Fruit fly (Drosophila melanogaster) whole organism, wandering third instar larva: ENCODE data around the gene kdn.
A peak's percentile ranks its signal among the peaks of the same experiment; 100 is the strongest.

Source experiments
- Abd-B ChIP-seq: fragments of >200 bp; optimal IDR thresholded peaks from 2 replicates; lab custom pipeline; 2017; ENCODE audit warnings: missing biosample characterization, missing genetic modification characterization
- CG9705 ChIP-seq: fragments of 200-800 bp; sonication (Bioruptor generic); optimal IDR thresholded peaks from 2 replicates; lab custom pipeline; 2018; ENCODE audit warnings: missing biosample characterization, mild to moderate bottlenecking, missing genetic modification characterization
- CrebA ChIP-seq: fragments of 200-800 bp; sonication (Bioruptor generic); optimal IDR thresholded peaks from 2 replicates; lab custom pipeline; 2016; ENCODE audit warnings: missing biosample characterization, mild to moderate bottlenecking, missing genetic modification characterization, borderline replicate concordance
- Dfd ChIP-seq: fragments of >200 bp; optimal IDR thresholded peaks from 2 replicates; lab custom pipeline; 2017; ENCODE audit warnings: missing biosample characterization, missing genetic modification characterization
- Dif ChIP-seq: fragments of 200-275, 200-300 bp; sonication (Bioruptor generic); optimal IDR thresholded peaks from 2 replicates; lab custom pipeline; 2018; ENCODE audit warnings: missing biosample characterization, missing genetic modification characterization; ENCODE audit not compliant: partially characterized antibody
- GATAd ChIP-seq: sonication (Bioruptor generic); optimal IDR thresholded peaks from 2 replicates; lab custom pipeline; 2016; ENCODE audit warnings: missing biosample characterization, missing genetic modification characterization
- HLH106 ChIP-seq: fragments of 200-800 bp; optimal IDR thresholded peaks from 3 replicates; lab custom pipeline; 2019; ENCODE audit warnings: missing biosample characterization, mild to moderate bottlenecking, missing genetic modification characterization, moderate library complexity
- Hnf4 ChIP-seq: fragments of 200-800 bp; sonication (Bioruptor generic); optimal IDR thresholded peaks from 2 replicates; lab custom pipeline; 2016; ENCODE audit warnings: missing biosample characterization, mild to moderate bottlenecking, missing genetic modification characterization
- Hr78 ChIP-seq: fragments of >200 bp; optimal IDR thresholded peaks from 2 replicates; lab custom pipeline; 2017; ENCODE audit warnings: missing biosample characterization, missing genetic modification characterization
- Hr83 ChIP-seq: fragments of 200-300 bp; sonication (Bioruptor generic); optimal IDR thresholded peaks from 2 replicates; lab custom pipeline; 2016; ENCODE audit warnings: missing biosample characterization, mild to moderate bottlenecking, missing genetic modification characterization, moderate library complexity; ENCODE audit not compliant: poor library complexity, severe bottlenecking
- Mio ChIP-seq: sonication (Bioruptor generic); optimal IDR thresholded peaks from 2 replicates; lab custom pipeline; 2016; ENCODE audit warnings: missing biosample characterization, missing genetic modification characterization
- Myc ChIP-seq: fragments of >200 bp; optimal IDR thresholded peaks from 2 replicates; lab custom pipeline; 2017
- N ChIP-seq: fragments of >200 bp; optimal IDR thresholded peaks from 2 replicates; lab custom pipeline; 2018; ENCODE audit warnings: missing biosample characterization, missing external identifiers, missing genetic modification characterization
- OdsH ChIP-seq: fragments of 200-800 bp; sonication (Bioruptor generic); optimal IDR thresholded peaks from 2 replicates; lab custom pipeline; 2016; ENCODE audit warnings: missing biosample characterization, mild to moderate bottlenecking, missing genetic modification characterization
- Rel ChIP-seq, 2 experiments: fragments of 200-800 bp; sonication (Bioruptor generic) in 1 of 2; optimal IDR thresholded peaks; 2 replicates in 1 of 2; 3 replicates in 1 of 2; lab custom pipeline; 2016 to 2019; ENCODE audit warnings: mild to moderate bottlenecking in 2 of 2, missing biosample characterization in 2 of 2, missing genetic modification characterization in 2 of 2, moderate library complexity in 1 of 2
- Sp1 ChIP-seq: fragments of 200-800 bp; sonication (Bioruptor generic); optimal IDR thresholded peaks from 3 replicates; lab custom pipeline; 2019; ENCODE audit warnings: missing biosample characterization, mild to moderate bottlenecking, missing genetic modification characterization, moderate library complexity
- Vsx2 ChIP-seq: fragments of 200-300, 225-300 bp; sonication (Bioruptor generic); optimal IDR thresholded peaks from 2 replicates; lab custom pipeline; 2018; ENCODE audit warnings: missing biosample characterization, missing genetic modification characterization; ENCODE audit not compliant: partially characterized antibody
- br ChIP-seq: fragments of 200-800 bp; sonication (Bioruptor generic); optimal IDR thresholded peaks from 2 replicates; lab custom pipeline; 2016; ENCODE audit warnings: missing biosample characterization, missing genetic modification characterization
- brk ChIP-seq: fragments of 200-800 bp; sonication (Bioruptor generic); optimal IDR thresholded peaks from 2 replicates; lab custom pipeline; 2016; ENCODE audit warnings: missing biosample characterization, mild to moderate bottlenecking, missing genetic modification characterization
- dl ChIP-seq, 2 experiments: fragments of 175-275, 200-275 bp in 1 of 2; fragments of 200-275 bp in 1 of 2; sonication (Bioruptor generic); optimal IDR thresholded peaks; lab custom pipeline; 2018; ENCODE audit warnings: mild to moderate bottlenecking in 2 of 2, missing biosample characterization in 2 of 2, missing genetic modification characterization in 2 of 2, moderate library complexity in 2 of 2; ENCODE audit not compliant: partially characterized antibody in 2 of 2, insufficient read depth in 1 of 2
- dmrt93B ChIP-seq: fragments of 200-800 bp; sonication (Bioruptor generic); optimal IDR thresholded peaks from 2 replicates; lab custom pipeline; 2018; ENCODE audit warnings: missing biosample characterization, mild to moderate bottlenecking, missing genetic modification characterization
- dsf ChIP-seq: sonication (Bioruptor generic); optimal IDR thresholded peaks from 2 replicates; lab custom pipeline; 2016; ENCODE audit warnings: missing biosample characterization, missing genetic modification characterization, borderline replicate concordance
- ey ChIP-seq: fragments of 200-800 bp; sonication (Bioruptor generic); optimal IDR thresholded peaks from 2 replicates; lab custom pipeline; 2016; ENCODE audit warnings: missing biosample characterization, missing genetic modification characterization
- foxo ChIP-seq, 2 experiments: fragments of 200-800 bp; sonication (Bioruptor generic); optimal IDR thresholded peaks; 2 replicates in 1 of 2; 3 replicates in 1 of 2; lab custom pipeline; 2016 to 2017; ENCODE audit warnings: missing biosample characterization in 2 of 2, missing genetic modification characterization in 2 of 2
- fru ChIP-seq: fragments of 200-800 bp; sonication (Bioruptor generic); optimal IDR thresholded peaks from 3 replicates; lab custom pipeline; 2016; ENCODE audit warnings: missing biosample characterization, mild to moderate bottlenecking, missing genetic modification characterization
- h ChIP-seq: fragments of 200-800 bp; sonication (Bioruptor generic); optimal IDR thresholded peaks from 3 replicates; lab custom pipeline; 2016; ENCODE audit warnings: missing biosample characterization, mild to moderate bottlenecking, missing genetic modification characterization
- jim ChIP-seq: fragments of 175-275, 200-325 bp; sonication (Bioruptor generic); optimal IDR thresholded peaks from 2 replicates; lab custom pipeline; 2016; ENCODE audit warnings: missing biosample characterization, mild to moderate bottlenecking, missing genetic modification characterization
- lola ChIP-seq: fragments of >200 bp; optimal IDR thresholded peaks from 2 replicates; lab custom pipeline; 2017; ENCODE audit warnings: missing biosample characterization, missing genetic modification characterization
- pan ChIP-seq: fragments of >200 bp; optimal IDR thresholded peaks from 2 replicates; lab custom pipeline; 2017
- psq ChIP-seq: fragments of 200-800 bp; sonication (Bioruptor generic); optimal IDR thresholded peaks from 3 replicates; lab custom pipeline; 2017; ENCODE audit warnings: missing biosample characterization, mild to moderate bottlenecking, missing genetic modification characterization, moderate library complexity
- rgr ChIP-seq: fragments of 200-800 bp; sonication (Bioruptor generic); optimal IDR thresholded peaks from 3 replicates; lab custom pipeline; 2016; ENCODE audit warnings: missing biosample characterization, mild to moderate bottlenecking, missing genetic modification characterization
- sage ChIP-seq: fragments of 200-800 bp; sonication (Bioruptor generic); optimal IDR thresholded peaks from 2 replicates; lab custom pipeline; 2016; ENCODE audit warnings: missing biosample characterization, mild to moderate bottlenecking, missing genetic modification characterization
- sv ChIP-seq: fragments of 200-800 bp; sonication (Bioruptor generic); optimal IDR thresholded peaks from 3 replicates; lab custom pipeline; 2016; ENCODE audit warnings: missing biosample characterization, missing genetic modification characterization
- tai ChIP-seq: sonication (Bioruptor generic); optimal IDR thresholded peaks from 2 replicates; lab custom pipeline; 2016; ENCODE audit warnings: missing biosample characterization, missing genetic modification characterization
- usp ChIP-seq: fragments of >200 bp; optimal IDR thresholded peaks from 2 replicates; lab custom pipeline; 2017; ENCODE audit warnings: missing biosample characterization, missing genetic modification characterization
- woc ChIP-seq: sonication (Bioruptor generic); optimal IDR thresholded peaks from 2 replicates; lab custom pipeline; 2016; ENCODE audit warnings: missing biosample characterization, mild to moderate bottlenecking, missing genetic modification characterization

kdn gene

DNA sequence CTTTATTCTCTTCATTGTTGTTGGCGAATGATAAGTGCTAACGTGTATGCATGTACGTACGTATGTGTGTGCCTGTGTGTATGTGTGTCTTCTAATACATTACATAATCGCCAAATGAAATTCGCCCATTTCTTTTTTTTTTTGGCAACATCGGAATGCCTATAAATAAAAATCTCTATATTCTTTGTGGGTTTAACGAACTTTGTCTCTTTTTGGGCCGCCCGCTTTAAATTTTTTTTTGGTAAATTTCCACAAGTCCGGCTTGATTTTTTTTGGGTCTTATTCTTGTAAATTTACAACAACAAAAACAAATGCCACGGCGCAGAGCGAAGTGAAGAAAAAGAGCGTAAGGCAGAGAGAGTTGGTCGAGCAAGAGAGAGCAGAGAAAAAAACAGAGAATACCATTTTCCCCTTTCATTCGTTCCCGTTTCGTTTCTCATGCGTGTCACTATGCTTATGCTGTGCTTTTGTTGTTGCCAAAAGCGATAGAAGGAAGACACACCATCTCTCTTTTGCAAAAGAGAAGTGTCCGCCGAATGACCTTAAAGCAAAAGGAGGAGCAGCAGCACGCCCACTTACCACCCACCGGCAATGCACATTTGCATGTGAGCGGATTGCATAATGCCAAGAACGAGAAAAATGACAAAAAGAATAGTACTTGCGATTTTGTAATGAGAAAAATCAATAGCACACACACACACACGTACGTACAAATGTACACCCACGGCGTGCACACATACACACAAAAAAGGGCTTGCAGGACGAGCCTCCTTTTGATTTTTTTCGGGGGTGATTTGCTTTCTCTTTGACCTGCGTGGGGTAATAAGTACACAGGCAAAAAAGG is 2.6 kb downstream of the kdn start:
- no peak for TF ChIP-seq sv (GFP tag; lab: Kevin White, UChicago)
- no peak for TF ChIP-seq rgr (GFP tag; lab: Kevin White, UChicago)
- TF ChIP-seq woc (GFP tag; lab: Kevin White, UChicago), result no peak
- no peak for TF ChIP-seq br (GFP tag; lab: Kevin White, UChicago)
- TF ChIP-seq tai (GFP tag; lab: Kevin White, UChicago), result peak; percentile 10
- TF ChIP-seq Dif (GFP tag; lab: Kevin White, UChicago), result peak; percentile 43
- TF ChIP-seq OdsH (GFP tag; lab: Kevin White, UChicago), result no peak
- no peak for TF ChIP-seq GATAd (GFP tag; lab: Kevin White, UChicago)
- peak; percentile 24 for TF ChIP-seq sage (GFP tag; lab: Kevin White, UChicago)
- TF ChIP-seq HLH106, result no peak
- TF ChIP-seq Rel (GFP tag; optimal IDR thresholded peaks at IDR 0.05; lab: Kevin White, UChicago), result no peak
- no peak for TF ChIP-seq Rel (tag; optimal IDR thresholded peaks at IDR 0.05; lab: Kevin White, UChicago)
- TF ChIP-seq psq (GFP tag; lab: Kevin White, UChicago), result no peak
- no peak for TF ChIP-seq N
- TF ChIP-seq Hnf4 (GFP tag; lab: Kevin White, UChicago), result no peak
- TF ChIP-seq Vsx2 (GFP tag; lab: Kevin White, UChicago), result no peak
- no peak for TF ChIP-seq Sp1 (GFP tag; lab: Kevin White, UChicago)
- no peak for TF ChIP-seq dsf
- no peak for TF ChIP-seq Mio (GFP tag; lab: Kevin White, UChicago)
- no peak for TF ChIP-seq h (GFP tag; lab: Kevin White, UChicago)
- TF ChIP-seq Myc (lab: Kevin White, UChicago), result no peak
- no peak for TF ChIP-seq Abd-B
- TF ChIP-seq Dfd (GFP tag; lab: Kevin White, UChicago), result no peak
- TF ChIP-seq foxo (GFP tag; optimal IDR thresholded peaks at IDR 0.05; lab: Kevin White, UChicago), result no peak
- TF ChIP-seq Hr78 (GFP tag; lab: Kevin White, UChicago), result no peak
- no peak for TF ChIP-seq pan (lab: Kevin White, UChicago)
- TF ChIP-seq dl (GFP tag; optimal IDR thresholded peaks at IDR 0.05; lab: Kevin White, UChicago; ENCODE audit: insufficient read depth in 1 of 2, partially characterized antibody in 2 of 2), result peak in 1 of 2 experiments; percentile 49
- no peak for TF ChIP-seq jim (GFP tag; lab: Kevin White, UChicago)
- TF ChIP-seq lola, result no peak
- TF ChIP-seq CG9705 (GFP tag; lab: Kevin White, UChicago), result no peak
- no peak for TF ChIP-seq usp (GFP tag; lab: Kevin White, UChicago)

DNA sequence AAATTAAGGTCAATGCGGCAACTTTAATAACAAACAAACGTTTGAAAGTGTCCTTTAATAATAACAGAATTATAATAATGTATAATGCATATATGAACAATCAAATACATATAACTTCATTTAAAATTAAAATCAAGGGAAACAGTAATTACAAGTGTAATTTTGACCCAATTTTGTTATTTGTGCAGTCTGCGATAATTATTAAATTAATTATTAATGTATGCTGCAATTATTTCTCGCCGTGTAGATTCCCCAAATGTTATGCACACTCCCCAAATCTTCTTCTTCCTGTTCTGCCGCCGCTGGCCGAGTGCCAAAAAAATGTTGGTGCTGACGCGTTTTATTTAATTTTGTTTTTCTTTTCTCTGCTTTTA is 3.2 kb downstream of the kdn start:
- TF ChIP-seq dmrt93B (GFP tag; lab: Kevin White, UChicago) (peak; percentile 70), Rel (GFP tag; optimal IDR thresholded peaks at IDR 0.05; lab: Kevin White, UChicago) (no peak), Rel (tag; optimal IDR thresholded peaks at IDR 0.05; lab: Kevin White, UChicago) (peak; percentile 31), pan (lab: Kevin White, UChicago) (no peak), sage (GFP tag; lab: Kevin White, UChicago) (peak; percentile 30), h (GFP tag; lab: Kevin White, UChicago) (peak; percentile 67), tai (GFP tag; lab: Kevin White, UChicago) (peak; percentile 30), foxo (GFP tag; optimal IDR thresholded peaks at IDR 0.05; lab: Kevin White, UChicago) (peak in 1 of 2 experiments; percentile 84), sv (GFP tag; lab: Kevin White, UChicago) (peak; percentile 66), dsf (no peak), brk (GFP tag; lab: Kevin White, UChicago) (peak; percentile 62), ey (GFP tag; lab: Kevin White, UChicago) (peak; percentile 36), GATAd (GFP tag; lab: Kevin White, UChicago) (no peak), Dif (GFP tag; lab: Kevin White, UChicago) (no peak), Hr83 (no peak), Mio (GFP tag; lab: Kevin White, UChicago) (no peak), Dfd (GFP tag; lab: Kevin White, UChicago) (peak; percentile 79), woc (GFP tag; lab: Kevin White, UChicago) (peak; percentile 7), dl (GFP tag; optimal IDR thresholded peaks at IDR 0.05; lab: Kevin White, UChicago; ENCODE audit: insufficient read depth in 1 of 2, partially characterized antibody in 2 of 2) (no peak), Myc (lab: Kevin White, UChicago) (no peak), CrebA (GFP tag; lab: Kevin White, UChicago) (no peak), rgr (GFP tag; lab: Kevin White, UChicago) (peak; percentile 77), Hnf4 (GFP tag; lab: Kevin White, UChicago) (peak; percentile 40), HLH106 (peak; percentile 83), fru (peak; percentile 52), Hr78 (GFP tag; lab: Kevin White, UChicago) (no peak), br (GFP tag; lab: Kevin White, UChicago) (peak; percentile 35), psq (GFP tag; lab: Kevin White, UChicago) (peak; percentile 70), jim (GFP tag; lab: Kevin White, UChicago) (no peak), CG9705 (GFP tag; lab: Kevin White, UChicago) (peak; percentile 45), usp (GFP tag; lab: Kevin White, UChicago) (no peak), Sp1 (GFP tag; lab: Kevin White, UChicago) (peak; percentile 83), OdsH (GFP tag; lab: Kevin White, UChicago) (peak; percentile 75)
